Worm (Caenorhabditis elegans): ENCODE measurements around the gene taf-7.1.

- TF ChIP-seq mdl-1 (tag; optimal IDR thresholded peaks at IDR 0.05) (no peak), mef-2 (tag; optimal IDR thresholded peaks at IDR 0.05) (no peak), snpc-4 (tag; optimal IDR thresholded peaks at IDR 0.05) (no peak), sup-37 (GFP tag; optimal IDR thresholded peaks at IDR 0.05) (no peak), nhr-71 (tag; optimal IDR thresholded peaks at IDR 0.05) (no peak), nhr-47 (tag; optimal IDR thresholded peaks at IDR 0.05) (no peak)
These were observed 32.0 kb upstream of the taf-7.1 start, which contains the start of gene dot-1.2 for ce11 chrX:11869260-11869659.

Measured in whole organism, L1 larva.